Worm (Caenorhabditis elegans): Measurements from ENCODE around the gene sri-18.

The sri-18 gene

ce11 chrV:10247673-10248239 is 12.6 kb downstream of the sri-18 start:
- TF ChIP-seq unc-62 (GFP tag; optimal IDR thresholded peaks at IDR 0.05) (no peak), ama-1 (optimal IDR thresholded peaks at IDR 0.05) (no peak), gmeb-1 (tag; optimal IDR thresholded peaks at IDR 0.05) (no peak), nhr-25 (tag; optimal IDR thresholded peaks at IDR 0.05) (no peak), nhr-23 (tag; optimal IDR thresholded peaks at IDR 0.05) (no peak), aly-2 (tag; optimal IDR thresholded peaks at IDR 0.05) (no peak), egl-27 (tag; optimal IDR thresholded peaks at IDR 0.05) (no peak), nhr-6 (tag; optimal IDR thresholded peaks at IDR 0.05) (no peak), lsy-2 (tag; optimal IDR thresholded peaks at IDR 0.05) (peak in 1 of 2 experiments; percentile 38), sma-3 (GFP tag; optimal IDR thresholded peaks at IDR 0.05) (no peak), unc-55 (GFP tag; optimal IDR thresholded peaks at IDR 0.05) (no peak), sma-9 (GFP tag; optimal IDR thresholded peaks at IDR 0.05) (no peak), sma-9 (tag; optimal IDR thresholded peaks at IDR 0.05) (no peak), dmd-4 (tag; optimal IDR thresholded peaks at IDR 0.05) (no peak), nhr-21 (tag; optimal IDR thresholded peaks at IDR 0.05) (no peak), C34F6.9 (tag; optimal IDR thresholded peaks at IDR 0.05) (peak; percentile 37), mdl-1 (tag; optimal IDR thresholded peaks at IDR 0.05) (no peak), unc-39 (tag; optimal IDR thresholded peaks at IDR 0.05) (no peak), nhr-10 (tag; optimal IDR thresholded peaks at IDR 0.05) (no peak), alr-1 (tag; optimal IDR thresholded peaks at IDR 0.05) (no peak), sem-4 (tag; optimal IDR thresholded peaks at IDR 0.05) (no peak), elt-3 (tag; optimal IDR thresholded peaks at IDR 0.05) (no peak), Y55F3AM.14 (GFP tag; optimal IDR thresholded peaks at IDR 0.05) (no peak), nhr-129 (tag; optimal IDR thresholded peaks at IDR 0.05) (peak; percentile 32), elt-1 (tag; optimal IDR thresholded peaks at IDR 0.05) (no peak), lin-13 (GFP tag; optimal IDR thresholded peaks at IDR 0.05) (no peak)

- TF ChIP-seq mdl-1 (tag; optimal IDR thresholded peaks at IDR 0.05) (peak in 1 of 2 experiments; percentile 15), F13H6.1 (tag; optimal IDR thresholded peaks at IDR 0.05) (no peak), sma-9 (GFP tag; optimal IDR thresholded peaks at IDR 0.05) (peak; percentile 0), sma-9 (tag; optimal IDR thresholded peaks at IDR 0.05) (no peak)
These were observed 13.4 kb downstream of the sri-18 start for ce11 chrV:10246967-10247366.

- TF ChIP-seq unc-39 (tag; optimal IDR thresholded peaks at IDR 0.05) (no peak), mdl-1 (tag; optimal IDR thresholded peaks at IDR 0.05) (peak; percentile 72 to 94), C34F6.9 (tag; optimal IDR thresholded peaks at IDR 0.05) (peak; percentile 79), nhr-25 (tag; optimal IDR thresholded peaks at IDR 0.05) (no peak), nhr-21 (tag; optimal IDR thresholded peaks at IDR 0.05) (peak; percentile 46), lsy-2 (tag; optimal IDR thresholded peaks at IDR 0.05) (peak; percentile 11 to 73), sma-9 (GFP tag; optimal IDR thresholded peaks at IDR 0.05) (peak; percentile 67), sma-9 (tag; optimal IDR thresholded peaks at IDR 0.05) (no peak), lin-11 (tag; optimal IDR thresholded peaks at IDR 0.05) (peak; percentile 19), nhr-6 (tag; optimal IDR thresholded peaks at IDR 0.05) (peak; percentile 47), blmp-1 (tag; optimal IDR thresholded peaks at IDR 0.05; ENCODE audit: insufficient read depth) (no peak), peb-1 (tag; optimal IDR thresholded peaks at IDR 0.05) (no peak), crh-2 (tag; optimal IDR thresholded peaks at IDR 0.05) (peak; percentile 68), ztf-4 (tag; optimal IDR thresholded peaks at IDR 0.05) (peak; percentile 29), nhr-129 (tag; optimal IDR thresholded peaks at IDR 0.05) (peak; percentile 88), R02D3.7 (tag; optimal IDR thresholded peaks at IDR 0.05) (no peak), fos-1 (tag; optimal IDR thresholded peaks at IDR 0.05) (peak; percentile 6), zag-1 (tag; optimal IDR thresholded peaks at IDR 0.05) (no peak), lin-13 (GFP tag; optimal IDR thresholded peaks at IDR 0.05) (peak; percentile 27), snpc-4 (tag; optimal IDR thresholded peaks at IDR 0.05) (no peak), nhr-10 (tag; optimal IDR thresholded peaks at IDR 0.05) (no peak), nhr-237 (tag; optimal IDR thresholded peaks at IDR 0.05) (no peak)
These were observed 13.9 kb downstream of the sri-18 start for ce11 chrV:10246443-10246885.

- TF ChIP-seq snpc-4 (tag; optimal IDR thresholded peaks at IDR 0.05): no peak
These were observed 14.7 kb downstream of the sri-18 start for ce11 chrV:10245615-10246014.
